Worm (Caenorhabditis elegans) whole organism, L1 larva: ENCODE measurements around the gene sars-1.

Experiments used
- ama-1 ChIP-seq: fragments of 150-350 bp; optimal IDR thresholded peaks from 2 replicates; lab custom pipeline; 2014
- blmp-1 ChIP-seq: fragments of 150-350 bp; optimal IDR thresholded peaks from 2 replicates; lab custom pipeline; 2014; ENCODE audit warnings: missing biosample characterization, missing genetic modification characterization
- ceh-82 ChIP-seq, 3 experiments: fragments of 150-350 bp in 1 of 3; sonication (generic microtip) in 2 of 3; optimal IDR thresholded peaks; 2 replicates each; lab custom pipeline; 2014 to 2017; ENCODE audit warnings: missing biosample characterization in 3 of 3, missing genetic modification characterization in 3 of 3
- elt-3 ChIP-seq, 6 experiments: fragments of 150-350 bp in 1 of 6; sonication (generic microtip); optimal IDR thresholded peaks; 2 replicates each; lab custom pipeline; 2017 to 2018; ENCODE audit warnings: missing biosample characterization in 6 of 6, missing genetic modification characterization in 6 of 6, inconsistent platforms in 1 of 6
- fkh-10 ChIP-seq: sonication (generic microtip); optimal IDR thresholded peaks from 2 replicates; lab custom pipeline; 2017; ENCODE audit warnings: missing biosample characterization, missing genetic modification reagents, missing genetic modification characterization
- lir-3 ChIP-seq: sonication (generic microtip); optimal IDR thresholded peaks from 2 replicates; lab custom pipeline; 2016; ENCODE audit warnings: mild to moderate bottlenecking, missing genetic modification characterization, moderate library complexity, missing compliant biosample characterization; ENCODE audit not compliant: poor library complexity
- mdl-1 ChIP-seq, 2 experiments: fragments of 150-350 bp; optimal IDR thresholded peaks; 2 replicates each; lab custom pipeline; 2014 to 2017; ENCODE audit warnings: missing biosample characterization in 2 of 2, missing genetic modification characterization in 2 of 2, inconsistent platforms in 1 of 2
- nhr-47 ChIP-seq: sonication (generic microtip); optimal IDR thresholded peaks from 2 replicates; lab custom pipeline; 2016; ENCODE audit warnings: mild to moderate bottlenecking, missing genetic modification characterization, moderate library complexity, missing compliant biosample characterization
- nhr-76 ChIP-seq: sonication (generic microtip); optimal IDR thresholded peaks from 2 replicates; lab custom pipeline; 2017; ENCODE audit warnings: missing biosample characterization, missing genetic modification characterization
- snpc-4 ChIP-seq: fragments of 150-350 bp; optimal IDR thresholded peaks from 2 replicates; lab custom pipeline; 2014; ENCODE audit warnings: missing biosample characterization, missing genetic modification characterization
- tbx-2 ChIP-seq: sonication (generic microtip); optimal IDR thresholded peaks from 2 replicates; lab custom pipeline; 2016; ENCODE audit warnings: missing genetic modification characterization, missing compliant biosample characterization
- unc-130 ChIP-seq: fragments of 150-350 bp; optimal IDR thresholded peaks from 2 replicates; lab custom pipeline; 2017; ENCODE audit warnings: missing biosample characterization, missing genetic modification characterization, inconsistent platforms
- unc-98 ChIP-seq: fragments of 200-800 bp; sonication (Bioruptor generic); IDR thresholded peaks from 2 replicates; pipeline ENCODE4 v1.3.6; 2022; ENCODE audit warnings: missing genetic modification characterization, missing compliant biosample characterization

DNA sequence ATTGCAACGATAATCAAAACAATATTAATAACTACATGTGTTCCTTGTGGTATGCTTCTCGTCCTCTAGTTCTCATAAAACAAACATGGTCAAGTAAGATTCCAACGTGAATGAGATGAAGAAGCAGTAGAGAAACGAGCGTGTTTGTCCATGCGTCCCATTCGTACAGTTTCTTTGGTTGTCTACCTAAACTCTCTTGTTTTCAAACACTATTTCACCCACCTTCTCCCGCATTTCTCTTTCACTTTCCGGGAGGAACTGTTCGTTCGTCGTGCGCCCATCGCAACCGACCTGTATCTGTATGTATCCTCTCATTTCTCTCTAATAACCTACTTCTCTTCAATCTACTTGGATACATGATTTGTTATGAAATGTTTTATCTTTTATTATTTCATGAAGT lies 4.2 kb downstream of the sars-1 start:
- TF ChIP-seq lir-3 (tag; lab: Kevin White, UChicago), result no peak
- peak in 1 of 2 experiments; percentile 34 for TF ChIP-seq mdl-1 (tag; optimal IDR thresholded peaks at IDR 0.05; lab: Kevin White, UChicago)
- no peak for TF ChIP-seq nhr-47
- TF ChIP-seq ceh-82 (tag; optimal IDR thresholded peaks at IDR 0.05; lab: Kevin White, UChicago), result no peak
- no peak for TF ChIP-seq snpc-4 (tag; lab: Kevin White, UChicago)
- TF ChIP-seq fkh-10 (GFP tag; lab: Kevin White, UChicago), result no peak
- no peak for TF ChIP-seq tbx-2 (tag; lab: Kevin White, UChicago)
- TF ChIP-seq ama-1 (lab: Kevin White, UChicago), result no peak
- TF ChIP-seq blmp-1 (tag; lab: Kevin White, UChicago), result peak; percentile 99
- TF ChIP-seq elt-3 (tag; optimal IDR thresholded peaks at IDR 0.05; lab: Kevin White, UChicago), result peak in 2 of 6 experiments; percentile 32 to 67
- no peak for TF ChIP-seq nhr-76 (tag; lab: Kevin White, UChicago)
- no peak for TF ChIP-seq unc-130 (tag; lab: Kevin White, UChicago)
- no peak for TF ChIP-seq unc-98 (GFP tag; lab: Robert Waterston, UW)
